Fruit fly (Drosophila melanogaster) whole organism, embryonic: ENCODE data around the gene CG5938.

ENCODE experiments used
- Abd-B ChIP-seq: fragments of 200-800 bp; sonication (Bioruptor generic); optimal IDR thresholded peaks from 2 replicates; lab custom pipeline; 2018; ENCODE audit warnings: missing biosample characterization, mild to moderate bottlenecking, missing genetic modification characterization, moderate library complexity
- B-H1 ChIP-seq: fragments of 200-800 bp; sonication (Bioruptor generic); IDR thresholded peaks from 3 replicates; pipeline ENCODE4 v1.3.6; 2022; ENCODE audit warnings: missing biosample characterization, missing genetic modification characterization
- Bgb ChIP-seq: fragments of 200-800 bp; sonication (Bioruptor generic); IDR thresholded peaks from 2 replicates; pipeline ENCODE4 v1.3.6; 2022; ENCODE audit warnings: missing biosample characterization, missing genetic modification characterization; ENCODE audit not compliant: partially characterized antibody
- Blimp-1 ChIP-seq: fragments of 200-800 bp; sonication (Bioruptor generic); optimal IDR thresholded peaks from 3 replicates; lab custom pipeline; 2018; ENCODE audit warnings: missing biosample characterization, missing genetic modification characterization, mild to moderate bottlenecking, moderate library complexity, missing genetic modification reagents
- CG10462 ChIP-seq: fragments of 200-800 bp; sonication (Bioruptor generic); optimal IDR thresholded peaks from 2 replicates; lab custom pipeline; 2016; ENCODE audit warnings: missing biosample characterization, missing genetic modification characterization
- CG11560 ChIP-seq: fragments of 200-800 bp; sonication (Bioruptor generic); IDR thresholded peaks from 3 replicates; pipeline ENCODE4 v1.3.6; 2022; ENCODE audit warnings: missing biosample characterization, missing genetic modification characterization
- CG12104 ChIP-seq: fragments of 200-800 bp; sonication (Bioruptor generic); optimal IDR thresholded peaks from 3 replicates; lab custom pipeline; 2016; ENCODE audit warnings: missing biosample characterization, missing genetic modification characterization
- CG12744 ChIP-seq: fragments of 200-800 bp; sonication (Bioruptor generic); optimal IDR thresholded peaks from 2 replicates; lab custom pipeline; 2016; ENCODE audit warnings: missing biosample characterization, missing genetic modification characterization
- CG14667 ChIP-seq: fragments of 200-800 bp; sonication (Bioruptor generic); IDR thresholded peaks from 2 replicates; pipeline ENCODE4 v1.3.6; 2022; ENCODE audit warnings: missing biosample characterization, missing genetic modification characterization
- CG16815 ChIP-seq: fragments of 200-800 bp; sonication (Bioruptor generic); optimal IDR thresholded peaks from 3 replicates; lab custom pipeline; 2017; ENCODE audit warnings: missing biosample characterization, mild to moderate bottlenecking, missing genetic modification characterization
- CG17385 ChIP-seq: fragments of 200-800 bp; sonication (Bioruptor generic); optimal IDR thresholded peaks from 3 replicates; lab custom pipeline; 2018; ENCODE audit warnings: missing biosample characterization, mild to moderate bottlenecking, missing genetic modification characterization
- CG1792 ChIP-seq: fragments of 200-800 bp; sonication (Bioruptor generic); optimal IDR thresholded peaks from 2 replicates; lab custom pipeline; 2016; ENCODE audit warnings: missing biosample characterization, missing genetic modification characterization
- CG18764 ChIP-seq: fragments of 200-800 bp; sonication (Bioruptor generic); optimal IDR thresholded peaks from 3 replicates; lab custom pipeline; 2016; ENCODE audit warnings: missing biosample characterization, missing genetic modification characterization
- CG3407 ChIP-seq: fragments of 200-800 bp; sonication (Bioruptor generic); optimal IDR thresholded peaks from 2 replicates; lab custom pipeline; 2018; ENCODE audit warnings: missing biosample characterization, mild to moderate bottlenecking, missing genetic modification characterization
- CG43689 ChIP-seq: fragments of 200-800 bp; sonication (Bioruptor generic); IDR thresholded peaks from 2 replicates; pipeline ENCODE4 v1.3.6; 2022; ENCODE audit warnings: missing biosample characterization, missing genetic modification characterization
- CG4617 ChIP-seq: fragments of 200-800 bp; sonication (Bioruptor generic); optimal IDR thresholded peaks from 3 replicates; lab custom pipeline; 2016; ENCODE audit warnings: missing biosample characterization, missing genetic modification characterization, borderline replicate concordance
- CG6654 ChIP-seq: fragments of 200-800 bp; sonication (Bioruptor generic); optimal IDR thresholded peaks from 2 replicates; lab custom pipeline; 2017; ENCODE audit warnings: missing biosample characterization, mild to moderate bottlenecking, missing genetic modification characterization
- CG7745 ChIP-seq: fragments of 200-800 bp; sonication (Bioruptor generic); optimal IDR thresholded peaks from 2 replicates; lab custom pipeline; 2018; ENCODE audit warnings: missing biosample characterization, mild to moderate bottlenecking, missing genetic modification characterization, moderate library complexity
- CG9215 ChIP-seq: fragments of 200-800 bp; sonication (Bioruptor generic); IDR thresholded peaks from 2 replicates; pipeline ENCODE4 v1.3.6; 2022; ENCODE audit warnings: missing biosample characterization, missing genetic modification characterization
- CG9609 ChIP-seq: fragments of 200-800 bp; sonication (Bioruptor generic); optimal IDR thresholded peaks from 3 replicates; lab custom pipeline; 2016; ENCODE audit warnings: missing biosample characterization, missing genetic modification characterization
- D ChIP-seq, 2 experiments: fragments of 200-800 bp in 1 of 2; fragments of >200 bp in 1 of 2; sonication (Bioruptor generic) in 1 of 2; optimal IDR thresholded peaks; 2 replicates in 1 of 2; 3 replicates in 1 of 2; lab custom pipeline; 2017; ENCODE audit warnings: mild to moderate bottlenecking in 1 of 2, missing biosample characterization in 1 of 2, missing genetic modification characterization in 1 of 2, missing genetic modification reagents in 1 of 2
- Dp ChIP-seq: fragments of 200-800 bp; sonication (Bioruptor generic); optimal IDR thresholded peaks from 2 replicates; lab custom pipeline; 2018; ENCODE audit warnings: missing biosample characterization, mild to moderate bottlenecking, missing genetic modification characterization, moderate library complexity
- E2f2 ChIP-seq: fragments of 200-800 bp; sonication (Bioruptor generic); IDR thresholded peaks from 2 replicates; pipeline ENCODE4 v1.3.6; 2022; ENCODE audit warnings: missing biosample characterization, missing genetic modification characterization
- Eip74EF ChIP-seq, 2 experiments: fragments of 200-800 bp in 1 of 2; fragments of >200 bp in 1 of 2; sonication (Bioruptor generic) in 1 of 2; optimal IDR thresholded peaks; 2 replicates each; lab custom pipeline; 2017 to 2019; ENCODE audit warnings: missing biosample characterization in 2 of 2, missing genetic modification characterization in 2 of 2, mild to moderate bottlenecking in 1 of 2, moderate library complexity in 1 of 2
- Ets65A ChIP-seq: fragments of 200-800 bp; sonication (Bioruptor generic); peaks from one replicate; lab custom pipeline; 2016; ENCODE audit warnings: missing biosample characterization, missing genetic modification characterization
- H2.0 ChIP-seq: fragments of 200-800 bp; sonication (Bioruptor generic); IDR thresholded peaks from 2 replicates; pipeline ENCODE4 v1.3.6; 2022; ENCODE audit warnings: missing biosample characterization, missing genetic modification characterization
- HLH4C ChIP-seq: fragments of 200-800 bp; sonication (Bioruptor generic); IDR thresholded peaks from 3 replicates; pipeline ENCODE4 v1.3.6; 2022; ENCODE audit warnings: missing biosample characterization, missing genetic modification characterization; ENCODE audit not compliant: partially characterized antibody
- HLH54F ChIP-seq: fragments of 200-800 bp; sonication (Bioruptor generic); optimal IDR thresholded peaks from 3 replicates; lab custom pipeline; 2016; ENCODE audit warnings: missing biosample characterization, missing genetic modification characterization
- Jarid2 ChIP-seq: fragments of 200-800 bp; sonication (Bioruptor generic); optimal IDR thresholded peaks from 3 replicates; lab custom pipeline; 2017; ENCODE audit warnings: mild to moderate bottlenecking, missing biosample characterization, missing genetic modification reagents, missing genetic modification characterization
- Pdp1 ChIP-seq, 2 experiments: fragments of 200-800 bp; sonication (Bioruptor generic); optimal IDR thresholded peaks; 3 replicates each; lab custom pipeline; 2016; ENCODE audit warnings: missing biosample characterization in 2 of 2, missing genetic modification characterization in 2 of 2, mild to moderate bottlenecking in 1 of 2, moderate library complexity in 1 of 2
- chinmo ChIP-seq: fragments of 200-800 bp; sonication (Bioruptor generic); IDR thresholded peaks from 4 replicates; pipeline ENCODE4 v1.3.6; 2022; ENCODE audit warnings: missing biosample characterization, missing genetic modification characterization; ENCODE audit not compliant: partially characterized antibody
- dati ChIP-seq: fragments of 200-800 bp; sonication (Bioruptor generic); IDR thresholded peaks from 2 replicates; pipeline ENCODE4 v1.3.6; 2022; ENCODE audit warnings: missing biosample characterization, missing genetic modification characterization
- dpn ChIP-seq, 2 experiments: fragments of 200-800 bp; sonication (Bioruptor generic); optimal IDR thresholded peaks; 3 replicates each; lab custom pipeline; 2016; ENCODE audit warnings: missing biosample characterization in 2 of 2, missing genetic modification characterization in 2 of 2
- en ChIP-seq: fragments of 200-800 bp; sonication (Bioruptor generic); optimal IDR thresholded peaks from 2 replicates; lab custom pipeline; 2016; ENCODE audit warnings: missing biosample characterization, missing genetic modification characterization
- grn ChIP-seq: fragments of 200-800 bp; sonication (Bioruptor generic); optimal IDR thresholded peaks from 3 replicates; lab custom pipeline; 2017; ENCODE audit warnings: missing biosample characterization, missing genetic modification characterization
- hbn ChIP-seq: fragments of 200-800 bp; sonication (Bioruptor generic); IDR thresholded peaks from 2 replicates; pipeline ENCODE4 v1.3.6; 2022; ENCODE audit warnings: missing biosample characterization, missing genetic modification characterization; ENCODE audit not compliant: partially characterized antibody
- hkb ChIP-seq, 2 experiments: fragments of 200-800 bp in 1 of 2; fragments of >200 bp in 1 of 2; sonication (Bioruptor generic) in 1 of 2; IDR thresholded peaks in 1 of 2; optimal IDR thresholded peaks in 1 of 2; 2 replicates each; pipeline versions ENCODE4 v1.3.6 to Lab custom; 2017 to 2022; ENCODE audit warnings: missing biosample characterization in 1 of 2, missing genetic modification characterization in 1 of 2
- kah ChIP-seq: fragments of 200-800 bp; sonication (Bioruptor generic); optimal IDR thresholded peaks from 2 replicates; lab custom pipeline; 2018; ENCODE audit warnings: missing biosample characterization, mild to moderate bottlenecking, missing genetic modification characterization
- lola ChIP-seq, 3 experiments: fragments of >200 bp in 2 of 3; fragments of 200-800 bp in 1 of 3; sonication (Bioruptor generic) in 1 of 3; optimal IDR thresholded peaks; 2 replicates each; lab custom pipeline; 2017 to 2019; ENCODE audit warnings: missing biosample characterization in 3 of 3, missing genetic modification characterization in 3 of 3, mild to moderate bottlenecking in 1 of 3, moderate library complexity in 1 of 3
- org-1 ChIP-seq: fragments of 200-800 bp; sonication (Bioruptor generic); optimal IDR thresholded peaks from 2 replicates; lab custom pipeline; 2017; ENCODE audit warnings: missing biosample characterization, missing genetic modification characterization
- pb ChIP-seq: fragments of 200-800 bp; sonication (Bioruptor generic); optimal IDR thresholded peaks from 3 replicates; lab custom pipeline; 2016; ENCODE audit warnings: missing biosample characterization, missing genetic modification characterization
- pros ChIP-seq: fragments of 200-800 bp; sonication (Bioruptor generic); optimal IDR thresholded peaks from 3 replicates; lab custom pipeline; 2019; ENCODE audit warnings: missing biosample characterization, mild to moderate bottlenecking, missing genetic modification characterization, moderate library complexity
- psq ChIP-seq: fragments of 200-800 bp; sonication (Bioruptor generic); optimal IDR thresholded peaks from 2 replicates; lab custom pipeline; 2017; ENCODE audit warnings: missing biosample characterization, missing genetic modification characterization
- pum ChIP-seq: fragments of 200-800 bp; sonication (Bioruptor generic); optimal IDR thresholded peaks from 2 replicates; lab custom pipeline; 2016; ENCODE audit warnings: missing biosample characterization, missing genetic modification characterization
- repo ChIP-seq: fragments of 200-800 bp; sonication (Bioruptor generic); optimal IDR thresholded peaks from 2 replicates; lab custom pipeline; 2016; ENCODE audit warnings: missing biosample characterization, missing genetic modification characterization
- sna ChIP-seq: fragments of 200-800 bp; sonication (Bioruptor generic); IDR thresholded peaks from 2 replicates; pipeline ENCODE4 v1.3.6; 2022; ENCODE audit warnings: missing biosample characterization, missing genetic modification characterization; ENCODE audit not compliant: partially characterized antibody
- stwl ChIP-seq: fragments of 200-800 bp; sonication (Bioruptor generic); optimal IDR thresholded peaks from 3 replicates; lab custom pipeline; 2018; ENCODE audit warnings: missing biosample characterization, mild to moderate bottlenecking, missing genetic modification characterization, moderate library complexity
- tin ChIP-seq: fragments of 200-800 bp; sonication (Bioruptor generic); optimal IDR thresholded peaks from 3 replicates; lab custom pipeline; 2016; ENCODE audit warnings: missing biosample characterization, missing genetic modification characterization
- tll ChIP-seq, 2 experiments: fragments of 200-800 bp in 1 of 2; fragments of >200 bp in 1 of 2; sonication (Bioruptor generic) in 1 of 2; optimal IDR thresholded peaks; 2 replicates each; lab custom pipeline; 2017 to 2019; ENCODE audit warnings: missing biosample characterization in 2 of 2, missing genetic modification characterization in 2 of 2, mild to moderate bottlenecking in 1 of 2, moderate library complexity in 1 of 2

Gene CG5938

dm6 chr3R:27283645-27284044, 9.1 kb downstream of the CG5938 start, which contains the start of gene CG3368 (continued):
- TF ChIP-seq grn (GFP tag; lab: Kevin White, UChicago): no peak
- TF ChIP-seq HLH54F (GFP tag; lab: Kevin White, UChicago): no peak
- TF ChIP-seq Abd-B (GFP tag; lab: Kevin White, UChicago): no peak
- TF ChIP-seq CG4617 (GFP tag; lab: Kevin White, UChicago): peak; percentile 18
- no peak for TF ChIP-seq kah (GFP tag; lab: Kevin White, UChicago)
- TF ChIP-seq lola (GFP tag; optimal IDR thresholded peaks at IDR 0.05; lab: Kevin White, UChicago): no peak
- no peak for TF ChIP-seq CG9215
- peak; percentile 86 for TF ChIP-seq HLH4C (GFP tag; lab: Robert Waterston, UW)
- no peak for TF ChIP-seq B-H1
- TF ChIP-seq CG12104 (GFP tag; lab: Kevin White, UChicago): no peak
- peak; percentile 65 for TF ChIP-seq stwl (tag; lab: Kevin White, UChicago)
- no peak for TF ChIP-seq org-1
- TF ChIP-seq CG11560 (tag; lab: Robert Waterston, UW): no peak
- TF ChIP-seq tll (GFP tag; optimal IDR thresholded peaks at IDR 0.05; lab: Kevin White, UChicago): no peak
- no peak for TF ChIP-seq hkb (optimal IDR thresholded peaks at IDR 0.05; lab: Kevin White, UChicago)
- no peak for TF ChIP-seq hkb (GFP tag; IDR thresholded peaks at IDR 0.05; lab: Robert Waterston, UW)
- TF ChIP-seq CG12744: no peak
- TF ChIP-seq psq (GFP tag; lab: Kevin White, UChicago): no peak
- no peak for TF ChIP-seq Jarid2
- TF ChIP-seq Eip74EF (GFP tag; optimal IDR thresholded peaks at IDR 0.05; lab: Kevin White, UChicago): no peak
- TF ChIP-seq sna (GFP tag; lab: Robert Waterston, UW): peak; percentile 76
- TF ChIP-seq pum (GFP tag; lab: Kevin White, UChicago): no peak
- no peak for TF ChIP-seq CG14667 (GFP tag; lab: Robert Waterston, UW)
- no peak for TF ChIP-seq CG43689 (GFP tag; lab: Robert Waterston, UW)
- TF ChIP-seq Blimp-1 (GFP tag; lab: Kevin White, UChicago): no peak
- TF ChIP-seq Dp (GFP tag; lab: Kevin White, UChicago): peak; percentile 59
- TF ChIP-seq CG1792 (GFP tag; lab: Kevin White, UChicago): no peak
- no peak for TF ChIP-seq CG6654 (GFP tag; lab: Kevin White, UChicago)
- no peak for TF ChIP-seq CG10462 (GFP tag; lab: Kevin White, UChicago)
- no peak for TF ChIP-seq CG18764 (GFP tag; lab: Kevin White, UChicago)
- TF ChIP-seq chinmo (GFP tag; lab: Robert Waterston, UW): peak; percentile 65; the same call in 1 of the 4 replicates
- no peak for TF ChIP-seq CG3407 (GFP tag; lab: Kevin White, UChicago)
- no peak for TF ChIP-seq pros (GFP tag; lab: Kevin White, UChicago)
- peak; percentile 9 for TF ChIP-seq Ets65A (GFP tag; lab: Kevin White, UChicago)
- TF ChIP-seq hbn: peak; percentile 30; the same call in 1 of the 2 replicates
- TF ChIP-seq tin: no peak
- TF ChIP-seq D (optimal IDR thresholded peaks at IDR 0.05; lab: Kevin White, UChicago): no peak
- no peak for TF ChIP-seq D (GFP tag; optimal IDR thresholded peaks at IDR 0.05; lab: Kevin White, UChicago)
- no peak for TF ChIP-seq Pdp1 (GFP tag; optimal IDR thresholded peaks at IDR 0.05; lab: Kevin White, UChicago)
- peak; percentile 71 for TF ChIP-seq Bgb (GFP tag; lab: Robert Waterston, UW)
- TF ChIP-seq CG9609 (GFP tag; lab: Kevin White, UChicago): no peak
- TF ChIP-seq dpn (GFP tag; optimal IDR thresholded peaks at IDR 0.05; lab: Kevin White, UChicago): no peak
- TF ChIP-seq repo: no peak
- TF ChIP-seq dati: no peak
- no peak for TF ChIP-seq CG16815 (GFP tag; lab: Kevin White, UChicago)
- TF ChIP-seq E2f2 (GFP tag; lab: Robert Waterston, UW): peak; percentile 66
- TF ChIP-seq H2.0 (GFP tag; lab: Robert Waterston, UW): no peak
- TF ChIP-seq en (GFP tag; lab: Kevin White, UChicago): no peak
- no peak for TF ChIP-seq CG17385 (GFP tag; lab: Kevin White, UChicago)
- TF ChIP-seq pb (GFP tag; lab: Kevin White, UChicago): no peak
- no peak for TF ChIP-seq CG7745 (tag; lab: Kevin White, UChicago)
